Worm (Caenorhabditis elegans): Measurements from ENCODE around the gene M03A1.3.

DNA sequence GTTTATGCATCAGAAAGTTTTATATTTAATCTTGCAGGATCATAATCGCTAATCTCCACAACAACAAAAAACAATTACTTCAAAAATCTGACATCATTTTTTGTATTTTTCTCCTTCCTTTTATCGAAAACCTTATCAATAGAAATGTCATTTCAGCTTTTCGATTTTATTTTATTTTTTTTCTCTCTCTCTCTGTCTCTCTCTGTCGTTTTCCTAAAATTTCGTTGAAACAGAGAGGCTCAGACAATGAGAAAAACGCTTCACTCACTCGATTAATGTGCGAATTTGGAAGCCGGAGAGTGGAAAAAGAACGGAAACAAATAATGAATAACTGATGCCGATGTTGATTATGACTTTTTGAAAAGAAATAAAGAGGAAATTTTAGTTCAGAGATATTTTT, 46.6 kb downstream of the M03A1.3 start:
- TF ChIP-seq zag-1 (tag; optimal IDR thresholded peaks at IDR 0.05) (no peak), ztf-11 (tag; optimal IDR thresholded peaks at IDR 0.05) (no peak), nhr-6 (tag; optimal IDR thresholded peaks at IDR 0.05) (no peak), lin-13 (GFP tag; optimal IDR thresholded peaks at IDR 0.05) (no peak), nhr-237 (tag; optimal IDR thresholded peaks at IDR 0.05) (no peak), snpc-4 (tag; optimal IDR thresholded peaks at IDR 0.05) (no peak), nhr-11 (tag; optimal IDR thresholded peaks at IDR 0.05) (no peak), unc-39 (tag; optimal IDR thresholded peaks at IDR 0.05) (no peak), mbf-1 (tag; optimal IDR thresholded peaks at IDR 0.05) (no peak), mab-5 (tag; optimal IDR thresholded peaks at IDR 0.05) (no peak), unc-62 (GFP tag; optimal IDR thresholded peaks at IDR 0.05) (no peak), egl-27 (tag; optimal IDR thresholded peaks at IDR 0.05) (no peak), mdl-1 (tag; optimal IDR thresholded peaks at IDR 0.05) (no peak), fos-1 (tag; optimal IDR thresholded peaks at IDR 0.05) (peak; percentile 92)
